Worm (Caenorhabditis elegans) whole organism, L3 larva: ENCODE results near the gene F21C10.9.

Source experiments
- aly-2 ChIP-seq: fragments of 150-350 bp; optimal IDR thresholded peaks from 2 replicates; lab custom pipeline; 2014; ENCODE audit warnings: missing biosample characterization, missing genetic modification characterization
- ama-1 ChIP-seq: fragments of 150-350 bp; optimal IDR thresholded peaks from 2 replicates; lab custom pipeline; 2018
- egl-27 ChIP-seq: sonication (generic microtip); optimal IDR thresholded peaks from 4 replicates; lab custom pipeline; 2017; ENCODE audit warnings: missing biosample characterization, missing genetic modification reagents, missing genetic modification characterization
- elt-1 ChIP-seq: fragments of 150-350 bp; optimal IDR thresholded peaks from 2 replicates; lab custom pipeline; 2014; ENCODE audit warnings: missing biosample characterization, missing genetic modification characterization
- elt-3 ChIP-seq, 3 experiments: fragments of 150-350 bp in 1 of 3; sonication (generic microtip) in 2 of 3; optimal IDR thresholded peaks; 2 replicates in 2 of 3; 4 replicates in 1 of 3; lab custom pipeline; 2014 to 2017; ENCODE audit warnings: missing biosample characterization in 3 of 3, missing genetic modification characterization in 3 of 3
- lin-39 ChIP-seq: fragments of 150-350 bp; optimal IDR thresholded peaks from 2 replicates; lab custom pipeline; 2018; ENCODE audit warnings: missing biosample characterization, missing genetic modification reagents, missing genetic modification characterization
- lsy-12 ChIP-seq: sonication (generic microtip); optimal IDR thresholded peaks from 2 replicates; lab custom pipeline; 2016; ENCODE audit warnings: mild to moderate bottlenecking, missing genetic modification characterization, missing compliant biosample characterization
- snpc-4 ChIP-seq: fragments of 150-350 bp; optimal IDR thresholded peaks from 2 replicates; lab custom pipeline; 2014; ENCODE audit warnings: missing biosample characterization, missing genetic modification characterization
- unc-39 ChIP-seq: sonication (generic microtip); optimal IDR thresholded peaks from 4 replicates; lab custom pipeline; 2017; ENCODE audit warnings: missing biosample characterization, missing genetic modification characterization
- ztf-11 ChIP-seq: fragments of 150-350 bp; optimal IDR thresholded peaks from 2 replicates; lab custom pipeline; 2014; ENCODE audit warnings: missing biosample characterization, missing genetic modification characterization

- TF ChIP-seq ama-1 (lab: Kevin White, UChicago) (no peak), elt-3 (tag; optimal IDR thresholded peaks at IDR 0.05; lab: Kevin White, UChicago) (peak in 1 of 3 experiments; percentile 84), lsy-12 (tag; lab: Kevin White, UChicago) (no peak), elt-1 (tag; lab: Kevin White, UChicago) (no peak), unc-39 (tag; lab: Kevin White, UChicago) (no peak), egl-27 (tag; lab: Kevin White, UChicago) (no peak), aly-2 (tag; lab: Kevin White, UChicago) (no peak), ztf-11 (tag; lab: Kevin White, UChicago) (no peak), lin-39 (tag; lab: Kevin White, UChicago) (no peak), snpc-4 (tag; lab: Kevin White, UChicago) (no peak)
Measured at ce11 chrV:9085845-9086244, 12.7 kb downstream of the F21C10.9 start.
